Worm (Caenorhabditis elegans): Measurements from ENCODE around the gene Y45F10B.12.

- TF ChIP-seq B0261.1 (tag; optimal IDR thresholded peaks at IDR 0.05) (no peak), Y79H2A.3 (GFP tag; conservative IDR thresholded peaks at IDR 0.05) (no peak), snpc-1.1 (tag; optimal IDR thresholded peaks at IDR 0.05; ENCODE audit: insufficient read depth) (no peak), nhr-179 (tag; optimal IDR thresholded peaks at IDR 0.05) (no peak)
Measured at ce11 chrIV:13593351-13593750, 6.1 kb downstream of the Y45F10B.12 start, which contains the start of gene Y45F10B.3.

Measured in whole organism, young adult.